Worm (Caenorhabditis elegans) whole organism, mixed stage, embryonic: ENCODE measurements around the gene T26H8.4.

ENCODE experiments used
- M03D4.4 ChIP-seq: sonication (generic microtip); optimal IDR thresholded peaks from 2 replicates; lab custom pipeline; 2017; ENCODE audit warnings: mild to moderate bottlenecking, missing genetic modification characterization, missing compliant biosample characterization
- bed-3 ChIP-seq: fragments of 200-800 bp; sonication (Bioruptor generic); optimal IDR thresholded peaks from 3 replicates; lab custom pipeline; 2018; ENCODE audit warnings: mild to moderate bottlenecking, missing genetic modification characterization, moderate library complexity, missing compliant biosample characterization
- blmp-1 ChIP-seq: fragments of 150-350 bp; optimal IDR thresholded peaks from 2 replicates; lab custom pipeline; 2014; ENCODE audit warnings: missing biosample characterization, missing genetic modification characterization
- ceh-39 ChIP-seq: fragments of 150-350 bp; optimal IDR thresholded peaks from 2 replicates; lab custom pipeline; 2014; ENCODE audit warnings: missing biosample characterization, missing genetic modification characterization
- ceh-83 ChIP-seq: fragments of 200-800 bp; sonication (Bioruptor generic); optimal IDR thresholded peaks from 2 replicates; lab custom pipeline; 2018; ENCODE audit warnings: mild to moderate bottlenecking, missing genetic modification characterization, missing compliant biosample characterization
- ces-1 ChIP-seq: fragments of 150-350 bp; optimal IDR thresholded peaks from 2 replicates; lab custom pipeline; 2014; ENCODE audit warnings: missing biosample characterization, missing genetic modification reagents, missing genetic modification characterization
- cnd-1 ChIP-seq: fragments of 200-800 bp; sonication (Bioruptor generic); optimal IDR thresholded peaks from 2 replicates; lab custom pipeline; 2018; ENCODE audit warnings: mild to moderate bottlenecking, missing genetic modification characterization, missing compliant biosample characterization
- drap-1 ChIP-seq: fragments of 200-800 bp; sonication (Bioruptor generic); optimal IDR thresholded peaks from 3 replicates; lab custom pipeline; 2018; ENCODE audit warnings: mild to moderate bottlenecking, missing genetic modification characterization, missing compliant biosample characterization
- elt-1 ChIP-seq: sonication (generic microtip); optimal IDR thresholded peaks from 2 replicates; lab custom pipeline; 2017; ENCODE audit warnings: missing genetic modification characterization, mild to moderate bottlenecking, missing compliant biosample characterization, antibody characterized with exemption, moderate library complexity, borderline replicate concordance; ENCODE audit not compliant: insufficient read depth
- flh-1 ChIP-seq: fragments of 200-800 bp; sonication (Bioruptor generic); optimal IDR thresholded peaks from 2 replicates; lab custom pipeline; 2018; ENCODE audit warnings: mild to moderate bottlenecking, missing genetic modification characterization, moderate library complexity, missing compliant biosample characterization
- ham-2 ChIP-seq: fragments of 200-800 bp; sonication (Bioruptor generic); optimal IDR thresholded peaks from 2 replicates; lab custom pipeline; 2018; ENCODE audit warnings: mild to moderate bottlenecking, missing genetic modification characterization, missing compliant biosample characterization
- hlh-1 ChIP-seq: fragments of 150-350 bp; optimal IDR thresholded peaks from 2 replicates; lab custom pipeline; 2014; ENCODE audit warnings: missing biosample characterization, missing genetic modification reagents, missing genetic modification characterization
- lin-13 ChIP-seq: fragments of 150-350 bp; optimal IDR thresholded peaks from 2 replicates; lab custom pipeline; 2014; ENCODE audit warnings: missing biosample characterization, missing genetic modification characterization
- lin-32 ChIP-seq: fragments of 200-800 bp; sonication (Bioruptor generic); optimal IDR thresholded peaks from 2 replicates; lab custom pipeline; 2018; ENCODE audit warnings: mild to moderate bottlenecking, missing genetic modification characterization, missing compliant biosample characterization
- lsy-2 ChIP-seq: fragments of 150-350 bp; optimal IDR thresholded peaks from 2 replicates; lab custom pipeline; 2014; ENCODE audit warnings: missing biosample characterization, missing genetic modification characterization
- mep-1 ChIP-seq: fragments of 150-350 bp; optimal IDR thresholded peaks from 2 replicates; lab custom pipeline; 2017; ENCODE audit warnings: missing biosample characterization, missing genetic modification reagents, missing genetic modification characterization, inconsistent platforms
- mls-2 ChIP-seq: sonication (generic microtip); optimal IDR thresholded peaks from 2 replicates; lab custom pipeline; 2016; ENCODE audit warnings: mild to moderate bottlenecking, missing genetic modification characterization, moderate library complexity, missing compliant biosample characterization
- nhr-12 ChIP-seq: fragments of 150-350 bp; optimal IDR thresholded peaks from 2 replicates; lab custom pipeline; 2014; ENCODE audit warnings: missing biosample characterization, missing genetic modification characterization
- nhr-2 ChIP-seq: fragments of 150-350 bp; optimal IDR thresholded peaks from 2 replicates; lab custom pipeline; 2014; ENCODE audit warnings: missing biosample characterization, missing genetic modification characterization
- nhr-237 ChIP-seq: fragments of 150-350 bp; optimal IDR thresholded peaks from 2 replicates; lab custom pipeline; 2014; ENCODE audit warnings: missing biosample characterization, missing genetic modification characterization
- nhr-28 ChIP-seq: fragments of 150-350 bp; optimal IDR thresholded peaks from 2 replicates; lab custom pipeline; 2014; ENCODE audit warnings: missing biosample characterization, missing genetic modification characterization
- pha-4 ChIP-seq: fragments of 150-350 bp; optimal IDR thresholded peaks from 2 replicates; lab custom pipeline; 2018; ENCODE audit warnings: missing biosample characterization, missing genetic modification reagents, missing genetic modification characterization
- snpc-4 ChIP-seq: fragments of 150-350 bp; optimal IDR thresholded peaks from 2 replicates; lab custom pipeline; 2014; ENCODE audit warnings: missing biosample characterization, missing genetic modification characterization
- sptf-1 ChIP-seq: sonication (generic microtip); optimal IDR thresholded peaks from 2 replicates; lab custom pipeline; 2017; ENCODE audit warnings: mild to moderate bottlenecking, missing genetic modification characterization, moderate library complexity, missing compliant biosample characterization
- unc-120 ChIP-seq: sonication (generic microtip); optimal IDR thresholded peaks from 2 replicates; lab custom pipeline; 2017; ENCODE audit warnings: missing genetic modification characterization, missing compliant biosample characterization; ENCODE audit not compliant: poor library complexity, severe bottlenecking
- unc-39 ChIP-seq: fragments of 150-350 bp; optimal IDR thresholded peaks from 2 replicates; lab custom pipeline; 2014; ENCODE audit warnings: missing biosample characterization, missing genetic modification characterization
- unc-62 ChIP-seq: fragments of 150-350 bp; optimal IDR thresholded peaks from 2 replicates; lab custom pipeline; 2014; ENCODE audit warnings: missing biosample characterization, missing genetic modification reagents, missing genetic modification characterization
- ztf-11 ChIP-seq: fragments of 150-350 bp; optimal IDR thresholded peaks from 2 replicates; lab custom pipeline; 2014; ENCODE audit warnings: missing biosample characterization, missing genetic modification characterization

Gene T26H8.4

ce11 chrV:15306745-15307144 lies at the start of gene T26H8.4:
Gene T26H8.4 (minus strand): TSS chrV:15306845.
- TF ChIP-seq unc-62 (GFP tag; lab: Kevin White, UChicago) (no peak), lin-13 (tag; lab: Kevin White, UChicago) (no peak), lin-32 (no peak), ztf-11 (tag; lab: Kevin White, UChicago) (no peak), lsy-2 (tag; lab: Kevin White, UChicago) (no peak), blmp-1 (no peak), elt-1 (no peak)

ce11 chrV:15354648-15355047 lies 48.0 kb upstream of the T26H8.4 start, which contains the start of gene C29F3.7:
Gene C29F3.7 (plus strand): TSS chrV:15354901.
- TF ChIP-seq sptf-1 (tag; lab: Kevin White, UChicago) (no peak), lin-13 (tag; lab: Kevin White, UChicago) (no peak), ztf-11 (tag; lab: Kevin White, UChicago) (no peak), drap-1 (GFP tag; lab: Kevin White, UChicago) (no peak), cnd-1 (tag; lab: Kevin White, UChicago) (no peak), mep-1 (tag; lab: Kevin White, UChicago) (no peak), nhr-237 (tag; lab: Kevin White, UChicago) (no peak), bed-3 (no peak), nhr-28 (no peak), unc-62 (GFP tag; lab: Kevin White, UChicago) (no peak), ham-2 (no peak), unc-120 (no peak), ces-1 (GFP tag; lab: Kevin White, UChicago) (no peak), snpc-4 (tag; lab: Kevin White, UChicago) (no peak), nhr-2 (tag; lab: Kevin White, UChicago) (no peak)

- TF ChIP-seq M03D4.4 (tag; lab: Kevin White, UChicago), result no peak
- TF ChIP-seq mls-2 (tag; lab: Kevin White, UChicago), result no peak
- no peak for TF ChIP-seq pha-4 (tag; lab: Kevin White, UChicago)
- TF ChIP-seq nhr-28, result no peak
- TF ChIP-seq ham-2, result no peak
- no peak for TF ChIP-seq unc-120
- no peak for TF ChIP-seq snpc-4 (tag; lab: Kevin White, UChicago)
- no peak for TF ChIP-seq flh-1 (GFP tag; lab: Kevin White, UChicago)
- no peak for TF ChIP-seq ztf-11 (tag; lab: Kevin White, UChicago)
- no peak for TF ChIP-seq lsy-2 (tag; lab: Kevin White, UChicago)
- no peak for TF ChIP-seq lin-13 (tag; lab: Kevin White, UChicago)
- no peak for TF ChIP-seq hlh-1 (tag; lab: Kevin White, UChicago)
- TF ChIP-seq bed-3, result no peak
- no peak for TF ChIP-seq ceh-39 (tag; lab: Kevin White, UChicago)
Measured at ce11 chrV:15352376-15352775, 45.7 kb upstream of the T26H8.4 start, which contains the start of gene srx-58. Gene srx-58 (plus strand): TSS chrV:15352676.

ce11 chrV:15350615-15351014 lies 44.0 kb upstream of the T26H8.4 start, which contains the start of gene clec-231:
Gene clec-231 (minus strand): TSS chrV:15350715.
- no peak for TF ChIP-seq ceh-39 (tag; lab: Kevin White, UChicago)
- no peak for TF ChIP-seq cnd-1 (tag; lab: Kevin White, UChicago)
- TF ChIP-seq bed-3, result no peak
- no peak for TF ChIP-seq ztf-11 (tag; lab: Kevin White, UChicago)
- no peak for TF ChIP-seq unc-120

- TF ChIP-seq lin-13 (tag; lab: Kevin White, UChicago) (no peak), ceh-83 (GFP tag; lab: Kevin White, UChicago) (no peak), cnd-1 (tag; lab: Kevin White, UChicago) (no peak)
Measured at ce11 chrV:15349044-15349443, 42.4 kb upstream of the T26H8.4 start, which contains the start of gene clec-230. Gene clec-230 (minus strand): TSS chrV:15349144.

ce11 chrV:15347292-15347691 lies 40.6 kb upstream of the T26H8.4 start, which contains the start of gene C29F3.3:
Gene C29F3.3 (minus strand): TSS chrV:15347392.
- TF ChIP-seq nhr-12 (no peak), unc-62 (GFP tag; lab: Kevin White, UChicago) (no peak), blmp-1 (no peak), snpc-4 (tag; lab: Kevin White, UChicago) (no peak), elt-1 (no peak), unc-120 (no peak), unc-39 (tag; lab: Kevin White, UChicago) (no peak), sptf-1 (tag; lab: Kevin White, UChicago) (no peak)
- TF ChIP-seq, all 35 proteins: peak for 0
